Fruit fly (Drosophila melanogaster) whole organism, embryonic: ENCODE data around the gene nxf2.

Experiments used
- CG1024 ChIP-seq: fragments of 200-800 bp; sonication (Bioruptor generic); IDR thresholded peaks from 2 replicates; pipeline ENCODE4 v1.3.6; 2022; ENCODE audit warnings: missing biosample characterization, missing genetic modification characterization
- CG10431 ChIP-seq: fragments of 200-800 bp; sonication (Bioruptor generic); optimal IDR thresholded peaks from 3 replicates; lab custom pipeline; 2018; ENCODE audit warnings: missing biosample characterization, mild to moderate bottlenecking, missing genetic modification characterization
- CG4854 ChIP-seq: fragments of 200-800 bp; sonication (Bioruptor generic); optimal IDR thresholded peaks from 2 replicates; lab custom pipeline; 2016; ENCODE audit warnings: missing biosample characterization, missing genetic modification characterization, inconsistent platforms
- CG5180 ChIP-seq: fragments of 200-800 bp; sonication (Bioruptor generic); optimal IDR thresholded peaks from 3 replicates; lab custom pipeline; 2017; ENCODE audit warnings: missing biosample characterization, missing genetic modification characterization, mild to moderate bottlenecking, moderate library complexity, missing genetic modification reagents
- CG8478 ChIP-seq: fragments of >200 bp; optimal IDR thresholded peaks from 2 replicates; lab custom pipeline; 2018
- Mad ChIP-seq: fragments of 200-800 bp; sonication (Bioruptor generic); optimal IDR thresholded peaks from 2 replicates; lab custom pipeline; 2016; ENCODE audit warnings: missing biosample characterization, missing genetic modification characterization
- dm ChIP-seq: fragments of 200-800 bp; sonication (Bioruptor generic); optimal IDR thresholded peaks from 3 replicates; lab custom pipeline; 2016; ENCODE audit warnings: missing biosample characterization, missing genetic modification characterization
- exex ChIP-seq: fragments of 200-800 bp; sonication (Bioruptor generic); optimal IDR thresholded peaks from 4 replicates; lab custom pipeline; 2018; ENCODE audit warnings: missing biosample characterization, mild to moderate bottlenecking, missing genetic modification characterization, moderate library complexity
- mirr ChIP-seq: fragments of 200-800 bp; sonication (Bioruptor generic); optimal IDR thresholded peaks from 3 replicates; lab custom pipeline; 2018; ENCODE audit warnings: missing biosample characterization, mild to moderate bottlenecking, missing genetic modification characterization
- sc ChIP-seq, 3 experiments: fragments of >200 bp in 2 of 3; fragments of 200-800 bp in 1 of 3; sonication (Bioruptor generic) in 1 of 3; optimal IDR thresholded peaks; 2 replicates in 2 of 3; 3 replicates in 1 of 3; lab custom pipeline; 2017; ENCODE audit warnings: mild to moderate bottlenecking in 1 of 3, missing biosample characterization in 1 of 3, missing genetic modification characterization in 1 of 3, missing genetic modification reagents in 1 of 3
- so ChIP-seq: fragments of 200-800 bp; sonication (Bioruptor generic); IDR thresholded peaks from 3 replicates; pipeline ENCODE4 v1.3.6; 2022; ENCODE audit warnings: missing biosample characterization, missing genetic modification characterization

DNA sequence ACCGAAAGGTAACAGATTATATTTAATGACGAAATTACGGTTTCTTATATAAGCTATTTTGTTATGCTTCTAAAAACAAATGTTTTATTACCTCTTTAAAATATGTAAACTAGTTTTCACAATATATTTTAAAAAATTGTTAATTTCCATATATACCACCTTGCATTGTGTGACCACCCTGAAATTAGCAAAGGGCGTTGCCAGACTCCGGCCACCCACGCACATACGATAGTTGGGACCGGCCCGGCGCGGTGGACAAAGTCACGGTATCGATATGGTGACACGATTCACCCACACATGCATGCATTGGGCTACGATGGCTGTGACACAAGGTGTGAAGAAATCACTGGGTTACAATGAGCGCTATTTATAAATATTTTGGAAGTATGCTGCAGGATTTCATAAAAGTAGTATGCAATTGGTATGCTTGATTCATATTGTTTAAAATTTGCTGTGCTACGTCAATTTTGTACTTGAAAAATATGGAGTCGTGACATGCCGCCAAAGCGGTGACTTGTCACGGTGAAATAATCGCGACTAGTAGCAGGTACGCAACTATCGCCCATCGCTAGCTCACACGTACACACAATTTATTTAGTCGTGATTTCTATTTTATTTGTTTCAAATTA, 8.0 kb upstream of the nxf2 start:
- TF ChIP-seq CG10431: peak; percentile 64
- TF ChIP-seq exex (tag; lab: Kevin White, UChicago): no peak
- TF ChIP-seq mirr: peak; percentile 15
- TF ChIP-seq dm (GFP tag; lab: Kevin White, UChicago): peak; percentile 82
- 0 out of 3 replicates have a peak, but pooled peaks have one; percentile 43 for TF ChIP-seq so (GFP tag; lab: Robert Waterston, UW)
- 0 out of 2 replicates have a peak, but pooled peaks have one; percentile 18 for TF ChIP-seq CG1024 (GFP tag; lab: Robert Waterston, UW)
- peak; percentile 64 for TF ChIP-seq Mad (GFP tag; lab: Kevin White, UChicago)
- TF ChIP-seq sc (optimal IDR thresholded peaks at IDR 0.05; lab: Kevin White, UChicago): no peak
- TF ChIP-seq sc (GFP tag; optimal IDR thresholded peaks at IDR 0.05; lab: Kevin White, UChicago): peak; percentile 11
- peak; percentile 10 for TF ChIP-seq CG4854 (GFP tag; lab: Kevin White, UChicago)
- TF ChIP-seq CG5180 (GFP tag; lab: Kevin White, UChicago): no peak
- TF ChIP-seq CG8478: peak; percentile 93
